Worm (Caenorhabditis elegans) whole organism, late embryonic: Measurements from ENCODE around the gene hpo-39.
"Not testable (repeated sequence)": the region's sequence is repeated elsewhere in the genome, so short reads cannot be mapped to it uniquely, and the experiment has no call there.

ENCODE experiments used
- C38D4.7 ChIP-seq: fragments of 200-800 bp; sonication (Bioruptor generic); optimal IDR thresholded peaks from 2 replicates; lab custom pipeline; 2018; ENCODE audit warnings: mild to moderate bottlenecking, missing genetic modification characterization, moderate library complexity, missing compliant biosample characterization
- ama-1 ChIP-seq: fragments of 150-350 bp; optimal IDR thresholded peaks from 2 replicates; lab custom pipeline; 2014
- fkh-10 ChIP-seq: fragments of 150-350 bp; optimal IDR thresholded peaks from 2 replicates; lab custom pipeline; 2014; ENCODE audit warnings: missing biosample characterization, missing genetic modification reagents, missing genetic modification characterization
- gmeb-2 ChIP-seq: sonication (generic microtip); optimal IDR thresholded peaks from 2 replicates; lab custom pipeline; 2016; ENCODE audit warnings: missing genetic modification characterization, inconsistent platforms, missing compliant biosample characterization
- nhr-11 ChIP-seq: fragments of 150-350 bp; optimal IDR thresholded peaks from 2 replicates; lab custom pipeline; 2014; ENCODE audit warnings: missing biosample characterization, missing genetic modification characterization
- nhr-232 ChIP-seq: sonication (generic microtip); optimal IDR thresholded peaks from 2 replicates; lab custom pipeline; 2016; ENCODE audit warnings: missing genetic modification characterization, missing compliant biosample characterization
- pha-4 ChIP-seq: fragments of 150-350 bp; optimal IDR thresholded peaks from 2 replicates; lab custom pipeline; 2018; ENCODE audit warnings: missing biosample characterization, missing genetic modification reagents, missing genetic modification characterization

DNA sequence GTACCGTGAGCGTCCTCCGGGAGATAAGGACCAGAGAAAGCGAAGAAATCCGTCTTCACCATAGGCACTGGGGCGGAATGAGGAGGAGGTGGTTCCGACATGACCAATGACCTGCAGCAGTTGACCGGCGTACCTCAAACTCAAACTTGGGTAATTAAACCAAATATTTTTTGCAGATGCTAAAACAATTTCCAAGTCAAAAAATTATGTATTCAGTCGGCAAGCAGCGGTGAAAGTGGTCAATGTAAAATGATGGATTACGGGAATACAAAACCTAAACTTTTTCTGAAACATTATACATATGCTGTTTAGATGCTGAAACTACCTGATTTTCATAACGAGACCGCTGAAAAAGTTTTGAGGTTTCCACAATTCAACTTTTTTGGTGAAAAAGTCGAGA, at the start of gene hpo-39:
- not testable (repeated sequence) for TF ChIP-seq ama-1; pha-4 (tag; lab: Kevin White, UChicago); nhr-11; nhr-232 (tag; lab: Kevin White, UChicago); gmeb-2 (tag; lab: Kevin White, UChicago); fkh-10 (GFP tag; lab: Kevin White, UChicago); C38D4.7 (GFP tag; lab: Kevin White, UChicago)
